Worm (Caenorhabditis elegans) whole organism, L4 larva: ENCODE results near the gene mlt-4.

Experiments used
- F26F4.8 ChIP-seq: fragments of 200-800 bp; sonication (Bioruptor generic); conservative IDR thresholded peaks from 2 replicates; pipeline ENCODE4 v1.3.6; 2022; ENCODE audit warnings: missing genetic modification characterization, missing compliant biosample characterization
- F44E2.7 ChIP-seq: fragments of 200-800 bp; sonication (Bioruptor generic); IDR thresholded peaks from 2 replicates; pipeline ENCODE4 v2.1.2; 2022; ENCODE audit warnings: missing genetic modification characterization, missing compliant biosample characterization
- Y105C5A.15 ChIP-seq: fragments of 200-800 bp; sonication (Bioruptor generic); IDR thresholded peaks from 2 replicates; pipeline ENCODE4 v1.3.6; 2022; ENCODE audit warnings: missing genetic modification characterization, missing compliant biosample characterization
- ama-1 ChIP-seq: fragments of 150-350 bp; optimal IDR thresholded peaks from 2 replicates; lab custom pipeline; 2014; ENCODE audit warnings: inconsistent platforms, mixed read lengths
- arid-1 ChIP-seq: fragments of 200-800 bp; sonication (Bioruptor generic); conservative IDR thresholded peaks from 2 replicates; pipeline ENCODE4 v1.3.6; 2022; ENCODE audit warnings: missing genetic modification reagents, missing genetic modification characterization, missing compliant biosample characterization
- ceh-44 ChIP-seq: fragments of 200-800 bp; sonication (Bioruptor generic); IDR thresholded peaks from 2 replicates; pipeline ENCODE4 v1.3.6; 2022; ENCODE audit warnings: missing genetic modification reagents, missing genetic modification characterization, missing compliant biosample characterization
- ces-1 ChIP-seq: fragments of 150-350 bp; sonication (generic microtip); optimal IDR thresholded peaks from 4 replicates; lab custom pipeline; 2014; ENCODE audit warnings: missing biosample characterization, missing genetic modification reagents, missing genetic modification characterization
- cey-2 ChIP-seq: sonication (generic microtip); optimal IDR thresholded peaks from 3 replicates; lab custom pipeline; 2017; ENCODE audit warnings: missing genetic modification characterization, mild to moderate bottlenecking, missing compliant biosample characterization, antibody characterized with exemption, borderline replicate concordance; ENCODE audit not compliant: insufficient read depth
- daf-12 ChIP-seq: fragments of 150-350 bp; optimal IDR thresholded peaks from 2 replicates; lab custom pipeline; 2014; ENCODE audit warnings: missing biosample characterization, missing genetic modification reagents, missing genetic modification characterization
- egl-43 ChIP-seq: fragments of 200-800 bp; sonication (Bioruptor generic); IDR thresholded peaks from 2 replicates; pipeline ENCODE4 v1.3.6; 2022; ENCODE audit warnings: missing genetic modification reagents, missing genetic modification characterization, missing compliant biosample characterization
- lim-7 ChIP-seq: fragments of 200-800 bp; sonication (Bioruptor generic); IDR thresholded peaks from 2 replicates; pipeline ENCODE4 v1.3.6; 2022; ENCODE audit warnings: missing genetic modification characterization, missing compliant biosample characterization
- lin-1 ChIP-seq: fragments of 200-800 bp; sonication (Bioruptor generic); IDR thresholded peaks from 2 replicates; pipeline ENCODE4 v1.3.6; 2022; ENCODE audit warnings: missing genetic modification reagents, missing genetic modification characterization, missing compliant biosample characterization
- lin-29 ChIP-seq: fragments of 200-800 bp; sonication (Bioruptor generic); IDR thresholded peaks from 2 replicates; pipeline ENCODE4 v1.3.6; 2022; ENCODE audit warnings: missing genetic modification reagents, missing genetic modification characterization, missing compliant biosample characterization
- nhr-10 ChIP-seq: fragments of 150-350 bp; optimal IDR thresholded peaks from 2 replicates; lab custom pipeline; 2014; ENCODE audit warnings: missing biosample characterization, missing genetic modification characterization
- nhr-111 ChIP-seq: fragments of 200-800 bp; sonication (Bioruptor generic); optimal IDR thresholded peaks from 2 replicates; lab custom pipeline; 2018; ENCODE audit warnings: mild to moderate bottlenecking, missing genetic modification characterization, missing compliant biosample characterization
- nhr-28 ChIP-seq: fragments of 150-350 bp; optimal IDR thresholded peaks from 2 replicates; lab custom pipeline; 2014; ENCODE audit warnings: missing biosample characterization, missing genetic modification characterization
- php-3 ChIP-seq: fragments of 200-800 bp; sonication (Bioruptor generic); IDR thresholded peaks from 2 replicates; pipeline ENCODE4 v1.3.6; 2022; ENCODE audit warnings: missing genetic modification reagents, missing genetic modification characterization, missing compliant biosample characterization
- saeg-2 ChIP-seq: fragments of 200-800 bp; sonication (Bioruptor generic); IDR thresholded peaks from 2 replicates; pipeline ENCODE4 v1.3.6; 2022; ENCODE audit warnings: missing genetic modification reagents, missing genetic modification characterization, missing compliant biosample characterization
- sdz-12 ChIP-seq: fragments of 200-800 bp; sonication (Bioruptor generic); optimal IDR thresholded peaks from 2 replicates; lab custom pipeline; 2018; ENCODE audit warnings: mild to moderate bottlenecking, missing genetic modification characterization, missing compliant biosample characterization
- snpc-4 ChIP-seq: fragments of 150-350 bp; optimal IDR thresholded peaks from 2 replicates; lab custom pipeline; 2014; ENCODE audit warnings: missing biosample characterization, missing genetic modification characterization
- spr-1 ChIP-seq: sonication (generic microtip); optimal IDR thresholded peaks from 2 replicates; lab custom pipeline; 2016; ENCODE audit warnings: mild to moderate bottlenecking, missing genetic modification characterization, missing compliant biosample characterization
- tra-1 ChIP-seq: fragments of 200-800 bp; sonication (Bioruptor generic); IDR thresholded peaks from 2 replicates; pipeline ENCODE4 v1.3.6; 2022; ENCODE audit warnings: missing genetic modification reagents, missing genetic modification characterization, missing compliant biosample characterization
- zfp-2 ChIP-seq: sonication (generic microtip); optimal IDR thresholded peaks from 2 replicates; lab custom pipeline; 2016; ENCODE audit warnings: mild to moderate bottlenecking, missing genetic modification characterization, missing compliant biosample characterization
- ztf-11 ChIP-seq: fragments of 150-350 bp; optimal IDR thresholded peaks from 2 replicates; lab custom pipeline; 2014; ENCODE audit warnings: missing biosample characterization, missing genetic modification characterization

mlt-4 gene

DNA sequence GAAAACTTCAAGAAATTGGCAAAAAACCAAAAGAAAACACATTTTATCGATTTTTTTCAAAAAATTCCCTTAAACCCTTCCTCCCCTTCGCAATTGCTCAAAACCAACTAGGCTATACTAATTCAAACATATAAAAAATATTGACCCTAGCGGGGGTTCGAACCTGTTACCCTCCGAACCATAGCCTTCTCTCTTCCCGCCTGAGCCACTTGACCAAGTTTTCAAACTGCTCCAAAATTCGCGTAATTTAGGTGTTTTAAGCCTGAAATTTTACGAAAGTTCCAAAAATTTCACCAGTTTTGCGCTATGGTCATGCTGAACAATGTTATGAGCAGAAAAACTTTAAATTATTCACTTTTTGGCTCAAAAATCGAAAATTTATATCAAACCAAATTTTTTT is 54.8 kb downstream of the mlt-4 start:
- TF ChIP-seq php-3 (GFP tag; lab: Robert Waterston, UW) (0 out of 2 replicates have a peak, but pooled peaks have one; percentile 30), arid-1 (GFP tag; lab: Robert Waterston, UW) (0 out of 2 replicates have a peak, but pooled peaks have one; percentile 25), nhr-28 (tag; lab: Kevin White, UChicago) (no peak), F44E2.7 (GFP tag; lab: Robert Waterston, UW) (peak; percentile 72; the same call in 1 of the 2 replicates), F26F4.8 (0 out of 2 replicates have a peak, but pooled peaks have one; percentile 15), saeg-2 (GFP tag; lab: Robert Waterston, UW) (no peak), ztf-11 (tag; lab: Kevin White, UChicago) (no peak), snpc-4 (tag; lab: Kevin White, UChicago) (no peak), Y105C5A.15 (no peak), nhr-111 (GFP tag; lab: Kevin White, UChicago) (no peak), lin-1 (GFP tag; lab: Robert Waterston, UW) (0 out of 2 replicates have a peak, but pooled peaks have one; percentile 34), lim-7 (no peak)
- TF ChIP-seq, all 104 proteins: peak for 5

DNA sequence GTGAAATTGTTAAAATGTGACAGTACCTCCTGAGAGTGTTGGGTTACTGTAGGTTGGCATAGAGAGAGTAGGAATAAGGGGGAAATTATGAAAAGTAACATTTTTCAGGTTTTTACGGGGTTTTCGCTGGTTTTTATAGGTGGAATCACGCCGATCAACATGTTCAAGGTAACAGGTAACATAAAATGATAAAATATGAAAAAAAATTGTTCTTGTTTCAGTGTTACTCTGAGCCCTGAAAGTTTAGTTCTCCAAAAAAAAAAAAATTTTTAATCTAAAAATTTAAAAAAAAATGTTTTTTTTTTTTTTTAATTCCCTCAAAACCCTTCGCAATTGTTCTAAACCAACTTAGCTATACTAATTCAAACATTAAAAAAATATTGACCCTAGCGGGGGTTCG is 55.5 kb downstream of the mlt-4 start, which contains the start of gene Y113G7B.15:
Gene Y113G7B.15 (minus strand): TSS at position 101 of the 400 bp plus-strand sequence.
- no peak for TF ChIP-seq nhr-10 (tag; lab: Kevin White, UChicago)
- TF ChIP-seq ama-1, result no peak
- TF ChIP-seq zfp-2 (tag; lab: Kevin White, UChicago), result no peak
- TF ChIP-seq spr-1 (tag; lab: Kevin White, UChicago), result no peak
- no peak for TF ChIP-seq daf-12 (tag; lab: Kevin White, UChicago)
- TF ChIP-seq ceh-44 (GFP tag; lab: Robert Waterston, UW), result no peak
- no peak for TF ChIP-seq sdz-12 (GFP tag; lab: Kevin White, UChicago)
- no peak for TF ChIP-seq cey-2 (tag; lab: Kevin White, UChicago)
- TF ChIP-seq lin-29, result no peak
- TF ChIP-seq ces-1 (GFP tag; lab: Kevin White, UChicago), result no peak
- no peak for TF ChIP-seq tra-1 (GFP tag; lab: Robert Waterston, UW)
- TF ChIP-seq egl-43 (GFP tag; lab: Robert Waterston, UW), result no peak
